Worm (Caenorhabditis elegans): ENCODE measurements around the gene Y67D8A.2.
A peak's percentile ranks its signal among the peaks of the same experiment; 100 is the strongest.

Y67D8A.2 gene

DNA sequence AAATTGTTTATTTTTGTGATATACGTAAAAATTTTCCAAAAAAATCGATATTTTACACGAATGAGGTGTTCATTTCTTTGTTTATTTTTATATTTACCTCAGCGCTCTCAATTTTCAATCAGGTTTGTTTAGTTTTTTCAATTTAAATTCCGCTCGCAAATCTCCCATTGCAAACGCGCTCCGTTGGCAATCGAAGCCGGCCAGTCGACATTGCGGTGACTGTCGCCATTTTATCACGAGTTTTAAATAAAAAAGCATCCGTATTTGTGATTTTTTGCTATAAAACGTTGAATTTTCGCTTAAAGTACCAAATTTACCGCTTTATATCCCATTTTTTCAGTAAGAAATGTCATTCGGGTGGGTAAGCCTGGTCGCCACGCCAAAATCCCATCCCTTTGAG, 8.8 kb upstream of the Y67D8A.2 start, which contains the start of gene slmp-1 (continued):
- TF ChIP-seq lin-35 (GFP tag; optimal IDR thresholded peaks at IDR 0.05) (peak; percentile 91 to 96), aly-2 (tag; optimal IDR thresholded peaks at IDR 0.05) (no peak), nhr-90 (tag; optimal IDR thresholded peaks at IDR 0.05; ENCODE audit: poor library complexity) (peak; percentile 41), grh-1 (GFP tag; IDR thresholded peaks at IDR 0.05) (no peak), ceh-82 (tag; optimal IDR thresholded peaks at IDR 0.05) (peak in 1 of 3 experiments; percentile 62), skn-1 (tag; optimal IDR thresholded peaks at IDR 0.05) (peak; percentile 75), ztf-11 (tag; optimal IDR thresholded peaks at IDR 0.05) (no peak), nhr-71 (tag; optimal IDR thresholded peaks at IDR 0.05) (peak; percentile 60), efl-1 (optimal IDR thresholded peaks at IDR 0.05) (peak; percentile 59 to 91), efl-1 (GFP tag; optimal IDR thresholded peaks at IDR 0.05 in 1 of 2) (peak; percentile 93 to 99), snpc-4 (tag; optimal IDR thresholded peaks at IDR 0.05) (peak; percentile 1), nhr-85 (tag) (peak; percentile 61), alr-1 (tag; optimal IDR thresholded peaks at IDR 0.05; ENCODE audit: borderline replicate concordance) (no peak), sptf-1 (tag; optimal IDR thresholded peaks at IDR 0.05) (no peak), tbx-2 (tag; optimal IDR thresholded peaks at IDR 0.05) (peak; percentile 36), nhr-28 (tag; optimal IDR thresholded peaks at IDR 0.05) (no peak), F16B12.6 (tag; optimal IDR thresholded peaks at IDR 0.05) (peak; percentile 59), ztf-4 (tag; optimal IDR thresholded peaks at IDR 0.05) (no peak), pag-3 (tag; optimal IDR thresholded peaks at IDR 0.05; ENCODE audit: borderline replicate concordance, insufficient read depth) (no peak), sox-4 (tag; optimal IDR thresholded peaks at IDR 0.05) (no peak), C34B4.2 (tag; optimal IDR thresholded peaks at IDR 0.05) (no peak), isw-1 (GFP tag; IDR thresholded peaks at IDR 0.05) (no peak), nhr-12 (tag; optimal IDR thresholded peaks at IDR 0.05) (no peak), fos-1 (tag; optimal IDR thresholded peaks at IDR 0.05) (no peak), unc-30 (tag; optimal IDR thresholded peaks at IDR 0.05) (no peak), blmp-1 (tag; optimal IDR thresholded peaks at IDR 0.05) (peak; percentile 24), dpl-1 (GFP tag; optimal IDR thresholded peaks at IDR 0.05) (peak; percentile 87 to 93 (median 90)), xbp-1 (tag; optimal IDR thresholded peaks at IDR 0.05) (peak; percentile 35), lin-15B (tag; optimal IDR thresholded peaks at IDR 0.05) (peak; percentile 65), nhr-47 (tag; optimal IDR thresholded peaks at IDR 0.05) (peak; percentile 54), ceh-8 (GFP tag; optimal IDR thresholded peaks at IDR 0.05) (no peak), pqm-1 (tag; optimal IDR thresholded peaks at IDR 0.05) (no peak), lin-39 (tag; optimal IDR thresholded peaks at IDR 0.05) (no peak), lin-13 (GFP tag; optimal IDR thresholded peaks at IDR 0.05) (peak; percentile 52)

ce11 chrIV:3221158-3221557, 1.1 kb upstream of the Y67D8A.2 start:
- no peak for TF ChIP-seq fkh-8 (tag; optimal IDR thresholded peaks at IDR 0.05)
- no peak for TF ChIP-seq egl-27 (tag; optimal IDR thresholded peaks at IDR 0.05)
- peak in 1 of 6 experiments; percentile 15 for TF ChIP-seq elt-3 (tag; optimal IDR thresholded peaks at IDR 0.05)
- no peak for TF ChIP-seq lin-13 (GFP tag; optimal IDR thresholded peaks at IDR 0.05)

DNA sequence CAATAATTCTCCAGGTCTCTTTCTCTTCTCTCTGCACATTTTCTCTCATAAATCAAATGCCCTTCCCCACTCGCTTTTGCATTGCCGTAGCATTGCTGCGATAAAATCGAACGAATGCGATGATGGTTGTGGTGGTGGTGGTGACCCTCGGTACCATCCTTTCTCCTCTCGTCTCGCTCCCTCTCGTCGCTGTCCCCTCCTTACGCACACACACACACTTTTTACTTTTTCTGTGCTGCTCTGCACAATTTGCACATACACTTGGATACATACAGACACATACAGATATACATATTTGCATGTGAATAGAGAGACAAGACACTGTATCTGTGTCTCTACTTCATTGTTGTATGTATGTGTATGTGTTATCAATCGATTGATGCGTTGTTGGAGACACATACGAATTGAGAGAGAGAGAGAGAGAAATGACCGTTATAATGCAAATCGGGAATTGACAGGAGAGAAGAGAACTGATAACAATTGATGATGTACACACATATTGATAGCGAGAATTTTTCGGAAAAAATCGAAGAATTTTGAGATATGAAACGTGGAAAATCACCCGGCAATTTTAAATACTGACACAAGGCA, 5.4 kb downstream of the Y67D8A.2 start:
- TF ChIP-seq efl-3 (GFP tag; optimal IDR thresholded peaks at IDR 0.05), result no peak
- TF ChIP-seq fos-1 (tag; optimal IDR thresholded peaks at IDR 0.05), result no peak
- no peak for TF ChIP-seq fkh-4 (tag; optimal IDR thresholded peaks at IDR 0.05; ENCODE audit: borderline replicate concordance)
- TF ChIP-seq lin-13 (GFP tag; optimal IDR thresholded peaks at IDR 0.05), result no peak
- peak in 1 of 3 experiments; percentile 9 for TF ChIP-seq dpl-1 (GFP tag; optimal IDR thresholded peaks at IDR 0.05)
- peak; percentile 7 to 74 for TF ChIP-seq lin-35 (GFP tag; optimal IDR thresholded peaks at IDR 0.05)
- no peak for TF ChIP-seq Y116A8C.19 (tag; optimal IDR thresholded peaks at IDR 0.05; ENCODE audit: borderline replicate concordance)
- TF ChIP-seq lir-3 (tag; optimal IDR thresholded peaks at IDR 0.05; ENCODE audit: poor library complexity), result no peak
- peak; percentile 16 for TF ChIP-seq C16A3.4 (tag; optimal IDR thresholded peaks at IDR 0.05)
- TF ChIP-seq hlh-4 (tag; optimal IDR thresholded peaks at IDR 0.05), result no peak
- TF ChIP-seq mab-9 (GFP tag; IDR thresholded peaks at IDR 0.05), result no peak
- no peak for TF ChIP-seq ceh-88 (GFP tag; IDR thresholded peaks at IDR 0.05)
- no peak for TF ChIP-seq alr-1 (tag; optimal IDR thresholded peaks at IDR 0.05; ENCODE audit: borderline replicate concordance)
- no peak for TF ChIP-seq pag-3 (tag; optimal IDR thresholded peaks at IDR 0.05; ENCODE audit: borderline replicate concordance, insufficient read depth)
- peak; percentile 25 to 56 for TF ChIP-seq lsy-2 (tag; optimal IDR thresholded peaks at IDR 0.05)
- no peak for TF ChIP-seq dsc-1 (tag; optimal IDR thresholded peaks at IDR 0.05)
- no peak for TF ChIP-seq aha-1 (tag; optimal IDR thresholded peaks at IDR 0.05)
- peak; percentile 22 for TF ChIP-seq lin-14 (GFP tag; optimal IDR thresholded peaks at IDR 0.05)
- no peak for TF ChIP-seq egl-27 (tag; optimal IDR thresholded peaks at IDR 0.05)
- TF ChIP-seq grh-1 (GFP tag; IDR thresholded peaks at IDR 0.05), result no peak
- no peak for TF ChIP-seq F16B12.6 (tag; optimal IDR thresholded peaks at IDR 0.05)
